Worm (Caenorhabditis elegans): ENCODE measurements around the gene F07F6.1.

ce11 chrII:5395594-5395993, 42.1 kb upstream of the F07F6.1 start, which contains the start of gene pink-1:
- TF ChIP-seq sea-1 (GFP tag; conservative IDR thresholded peaks at IDR 0.05) = no peak
- TF ChIP-seq hmg-4 (GFP tag; optimal IDR thresholded peaks at IDR 0.05) = no peak

Measured in whole organism, early embryonic.